Worm (Caenorhabditis elegans) whole organism, L4 larva: ENCODE results near the gene Y27F2A.9.
"Not testable (repeated sequence)": the region's sequence is repeated elsewhere in the genome, so short reads cannot be mapped to it uniquely, and the experiment has no call there.

Experiments used
- F26F4.8 ChIP-seq: fragments of 200-800 bp; sonication (Bioruptor generic); conservative IDR thresholded peaks from 2 replicates; pipeline ENCODE4 v1.3.6; 2022; ENCODE audit warnings: missing genetic modification characterization, missing compliant biosample characterization
- Y105C5A.15 ChIP-seq: fragments of 200-800 bp; sonication (Bioruptor generic); IDR thresholded peaks from 2 replicates; pipeline ENCODE4 v1.3.6; 2022; ENCODE audit warnings: missing genetic modification characterization, missing compliant biosample characterization
- Y48G9A.11 ChIP-seq: fragments of 200-800 bp; sonication (Bioruptor generic); IDR thresholded peaks from 2 replicates; pipeline ENCODE4 v1.3.6; 2022; ENCODE audit warnings: missing genetic modification reagents, missing genetic modification characterization, missing compliant biosample characterization
- ZK337.2 ChIP-seq: fragments of 200-800 bp; sonication (Bioruptor generic); IDR thresholded peaks from 2 replicates; pipeline ENCODE4 v1.3.6; 2022; ENCODE audit warnings: missing genetic modification reagents, missing genetic modification characterization, missing compliant biosample characterization
- ZK546.5 ChIP-seq, 2 experiments: sonication (generic microtip); optimal IDR thresholded peaks; 2 replicates each; lab custom pipeline; 2017; ENCODE audit warnings: missing biosample characterization in 2 of 2, missing genetic modification characterization in 2 of 2
- aha-1 ChIP-seq: fragments of 150-350 bp; peaks from one replicate; lab custom pipeline; 2014; ENCODE audit warnings: missing biosample characterization, missing genetic modification characterization
- aly-2 ChIP-seq: sonication (generic microtip); optimal IDR thresholded peaks from 2 replicates; lab custom pipeline; 2018; ENCODE audit warnings: missing biosample characterization, missing genetic modification characterization
- ceh-20 ChIP-seq: fragments of 200-800 bp; sonication (Bioruptor generic); IDR thresholded peaks from 2 replicates; pipeline ENCODE4 v1.3.6; 2022; ENCODE audit warnings: missing genetic modification reagents, missing genetic modification characterization, missing compliant biosample characterization
- ceh-82 ChIP-seq: sonication (generic microtip); optimal IDR thresholded peaks from 2 replicates; lab custom pipeline; 2017; ENCODE audit warnings: missing biosample characterization, missing genetic modification characterization
- daf-12 ChIP-seq: fragments of 150-350 bp; optimal IDR thresholded peaks from 2 replicates; lab custom pipeline; 2014; ENCODE audit warnings: missing biosample characterization, missing genetic modification reagents, missing genetic modification characterization
- daf-16 ChIP-seq, 3 experiments: sonication (generic microtip); optimal IDR thresholded peaks; 2 replicates each; lab custom pipeline; 2016 to 2017; ENCODE audit warnings: missing genetic modification characterization in 3 of 3, missing genetic modification reagents in 3 of 3, mild to moderate bottlenecking in 2 of 3, missing compliant biosample characterization in 2 of 3, missing biosample characterization in 1 of 3, moderate library complexity in 1 of 3
- daf-19 ChIP-seq: fragments of 200-800 bp; sonication (Bioruptor generic); conservative IDR thresholded peaks from 2 replicates; pipeline ENCODE4 v1.3.6; 2022; ENCODE audit warnings: missing genetic modification characterization, missing compliant biosample characterization
- daf-8 ChIP-seq: fragments of 200-800 bp; sonication (Bioruptor generic); IDR thresholded peaks from 2 replicates; pipeline ENCODE4 v1.3.6; 2022; ENCODE audit warnings: missing genetic modification characterization, missing compliant biosample characterization
- dmd-6 ChIP-seq: fragments of 200-800 bp; sonication (Bioruptor generic); IDR thresholded peaks from 2 replicates; pipeline ENCODE4 v1.3.6; 2022; ENCODE audit warnings: missing genetic modification reagents, missing genetic modification characterization, missing compliant biosample characterization
- dmd-8 ChIP-seq: fragments of 200-800 bp; sonication (Bioruptor generic); IDR thresholded peaks from 2 replicates; pipeline ENCODE4 v1.3.6; 2022; ENCODE audit warnings: missing genetic modification characterization, missing compliant biosample characterization
- dmd-9 ChIP-seq: fragments of 200-800 bp; sonication (Bioruptor generic); IDR thresholded peaks from 2 replicates; pipeline ENCODE4 v1.3.6; 2022; ENCODE audit warnings: missing genetic modification reagents, missing genetic modification characterization, missing compliant biosample characterization
- egl-27 ChIP-seq: sonication (generic microtip); optimal IDR thresholded peaks from 3 replicates; lab custom pipeline; 2017; ENCODE audit warnings: missing biosample characterization, missing genetic modification reagents, missing genetic modification characterization
- egl-43 ChIP-seq: fragments of 200-800 bp; sonication (Bioruptor generic); IDR thresholded peaks from 2 replicates; pipeline ENCODE4 v1.3.6; 2022; ENCODE audit warnings: missing genetic modification reagents, missing genetic modification characterization, missing compliant biosample characterization
- gei-8 ChIP-seq: fragments of 200-800 bp; sonication (Bioruptor generic); optimal IDR thresholded peaks from 2 replicates; lab custom pipeline; 2018; ENCODE audit warnings: mild to moderate bottlenecking, missing genetic modification characterization, missing compliant biosample characterization
- hlh-11 ChIP-seq: fragments of 200-800 bp; sonication (Bioruptor generic); optimal IDR thresholded peaks from 2 replicates; lab custom pipeline; 2018; ENCODE audit warnings: mild to moderate bottlenecking, missing genetic modification characterization, missing compliant biosample characterization
- hlh-30 ChIP-seq: sonication (generic microtip); optimal IDR thresholded peaks from 2 replicates; lab custom pipeline; 2017; ENCODE audit warnings: antibody characterized with exemption, mild to moderate bottlenecking, missing genetic modification characterization, missing compliant biosample characterization; ENCODE audit not compliant: insufficient read depth
- hmg-1.1 ChIP-seq: fragments of 200-800 bp; sonication (Bioruptor generic); IDR thresholded peaks from 2 replicates; pipeline ENCODE4 v1.3.6; 2022; ENCODE audit warnings: missing genetic modification reagents, missing genetic modification characterization, missing compliant biosample characterization
- lin-15B ChIP-seq: fragments of 150-350 bp; sonication (generic microtip); optimal IDR thresholded peaks from 3 replicates; lab custom pipeline; 2014; ENCODE audit warnings: missing biosample characterization, missing genetic modification characterization
- madf-5 ChIP-seq, 2 experiments: fragments of 200-800 bp; sonication (Bioruptor generic); IDR thresholded peaks; 2 replicates each; pipeline ENCODE4 v1.3.6; 2022; ENCODE audit warnings: missing compliant biosample characterization in 2 of 2, missing genetic modification characterization in 2 of 2
- madf-9 ChIP-seq: fragments of 200-800 bp; sonication (Bioruptor generic); conservative IDR thresholded peaks from 2 replicates; pipeline ENCODE4 v1.3.6; 2022; ENCODE audit warnings: missing genetic modification reagents, missing genetic modification characterization, missing compliant biosample characterization
- mdl-1 ChIP-seq, 2 experiments: fragments of 150-350 bp in 1 of 2; sonication (generic microtip) in 1 of 2; optimal IDR thresholded peaks; 2 replicates each; lab custom pipeline; 2014 to 2017; ENCODE audit warnings: missing biosample characterization in 2 of 2, missing genetic modification characterization in 2 of 2
- mxl-2 ChIP-seq: fragments of 200-800 bp; sonication (Bioruptor generic); conservative IDR thresholded peaks from 2 replicates; pipeline ENCODE4 v1.3.6; 2022; ENCODE audit warnings: missing genetic modification reagents, missing genetic modification characterization, missing compliant biosample characterization
- nhr-102 ChIP-seq: sonication (generic microtip); optimal IDR thresholded peaks from 2 replicates; lab custom pipeline; 2016; ENCODE audit warnings: mild to moderate bottlenecking, missing genetic modification characterization, moderate library complexity, missing compliant biosample characterization
- nhr-11 ChIP-seq: fragments of 150-350 bp; optimal IDR thresholded peaks from 2 replicates; lab custom pipeline; 2014; ENCODE audit warnings: missing biosample characterization, missing genetic modification characterization
- nhr-237 ChIP-seq: sonication (generic microtip); optimal IDR thresholded peaks from 2 replicates; lab custom pipeline; 2017; ENCODE audit warnings: missing biosample characterization, missing genetic modification characterization
- nhr-25 ChIP-seq: sonication (generic microtip); optimal IDR thresholded peaks from 2 replicates; lab custom pipeline; 2017; ENCODE audit warnings: missing genetic modification characterization, mild to moderate bottlenecking, missing compliant biosample characterization, antibody characterized with exemption, moderate library complexity, borderline replicate concordance; ENCODE audit not compliant: insufficient read depth
- nhr-42 ChIP-seq: fragments of 200-800 bp; sonication (Bioruptor generic); IDR thresholded peaks from 2 replicates; pipeline ENCODE4 v1.3.6; 2022; ENCODE audit warnings: missing genetic modification characterization, missing compliant biosample characterization
- spr-3 ChIP-seq: fragments of 200-800 bp; sonication (Bioruptor generic); optimal IDR thresholded peaks from 2 replicates; lab custom pipeline; 2018; ENCODE audit warnings: mild to moderate bottlenecking, missing genetic modification characterization, missing compliant biosample characterization
- unc-39 ChIP-seq: sonication (generic microtip); optimal IDR thresholded peaks from 2 replicates; lab custom pipeline; 2017; ENCODE audit warnings: missing biosample characterization, missing genetic modification characterization
- unc-62 ChIP-seq, 3 experiments: fragments of 150-350 bp in 1 of 3; sonication (generic microtip); optimal IDR thresholded peaks in 2 of 3; peaks in 1 of 3; 1 replicate in 1 of 3; 2 replicates in 2 of 3; lab custom pipeline; 2014 to 2017; ENCODE audit warnings: missing biosample characterization in 3 of 3, missing genetic modification characterization in 3 of 3, missing genetic modification reagents in 3 of 3, missing genotype in 1 of 3
- zfp-2 ChIP-seq: sonication (generic microtip); optimal IDR thresholded peaks from 2 replicates; lab custom pipeline; 2016; ENCODE audit warnings: mild to moderate bottlenecking, missing genetic modification characterization, missing compliant biosample characterization
- zfp-3 ChIP-seq: fragments of 200-800 bp; sonication (Bioruptor generic); conservative IDR thresholded peaks from 2 replicates; pipeline ENCODE4 v1.3.6; 2022; ENCODE audit warnings: missing genetic modification reagents, missing genetic modification characterization, missing compliant biosample characterization
- zip-2 ChIP-seq: fragments of 150-350 bp; optimal IDR thresholded peaks from 2 replicates; lab custom pipeline; 2014; ENCODE audit warnings: missing biosample characterization, missing genetic modification characterization

Y27F2A.9 gene

DNA sequence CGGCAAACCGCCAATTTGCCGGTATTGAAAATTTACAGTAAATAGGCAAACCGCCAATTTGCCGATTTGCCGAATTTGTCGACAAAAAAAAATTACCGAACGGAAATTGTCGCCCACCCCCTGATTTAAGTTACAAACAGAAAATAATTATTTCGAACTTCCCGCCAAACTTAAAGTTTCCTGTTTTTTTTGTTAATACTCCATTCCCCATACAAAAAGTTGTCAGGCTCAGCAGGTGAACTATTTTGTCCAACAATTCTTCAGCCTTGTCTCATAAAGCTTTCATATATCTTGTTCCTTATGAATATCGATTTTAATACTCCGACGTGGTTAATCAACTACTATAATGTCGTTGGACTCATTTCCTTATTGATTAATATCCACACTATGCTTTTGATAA, 12.0 kb upstream of the Y27F2A.9 start, which contains the start of gene sri-50:
TSS of gene sri-50 (plus strand) at position 301 of the 400 bp plus-strand sequence.
- no peak for TF ChIP-seq nhr-42 (GFP tag; lab: Robert Waterston, UW)
- peak; percentile 5 for TF ChIP-seq aha-1

DNA sequence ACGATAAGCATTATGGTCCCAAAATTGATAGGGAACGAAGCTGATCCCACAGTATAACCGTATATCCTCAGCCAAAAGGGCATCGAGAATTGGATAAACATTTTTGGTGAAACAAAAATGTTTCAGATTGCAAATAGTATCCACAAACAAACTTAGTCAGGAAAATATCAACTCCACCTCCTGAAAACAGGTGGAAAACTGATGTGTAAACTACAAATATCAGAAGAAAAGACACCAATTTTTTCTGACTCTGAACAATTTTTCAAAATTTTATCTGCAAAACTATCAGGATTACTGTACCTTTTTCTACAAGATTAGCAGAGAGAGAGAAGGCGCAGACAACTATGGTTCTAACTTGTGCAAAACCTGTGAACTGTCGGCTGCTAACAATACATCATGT, 11.1 kb upstream of the Y27F2A.9 start, which contains the start of gene sri-53:
TSS of gene sri-53 (minus strand) at position 101 of the 400 bp plus-strand sequence.
- no peak for TF ChIP-seq unc-62 (GFP tag; optimal IDR thresholded peaks at IDR 0.05 in 1 of 2; lab: Kevin White, UChicago)
- TF ChIP-seq unc-62 (tag; optimal IDR thresholded peaks at IDR 0.05; lab: Kevin White, UChicago): no peak
- no peak for TF ChIP-seq ZK546.5 (tag; optimal IDR thresholded peaks at IDR 0.05; lab: Kevin White, UChicago)
- no peak for TF ChIP-seq hlh-30 (tag; lab: Kevin White, UChicago)
- no peak for TF ChIP-seq zfp-2 (tag; lab: Kevin White, UChicago)
- TF ChIP-seq nhr-237 (tag; lab: Kevin White, UChicago): no peak
- no peak for TF ChIP-seq unc-39 (tag; lab: Kevin White, UChicago)
- TF ChIP-seq nhr-42 (GFP tag; lab: Robert Waterston, UW): no peak
- no peak for TF ChIP-seq ceh-20
- TF ChIP-seq daf-8 (GFP tag; lab: Robert Waterston, UW): no peak
- no peak for TF ChIP-seq hlh-11 (tag; lab: Kevin White, UChicago)
- no peak for TF ChIP-seq nhr-11 (tag; lab: Kevin White, UChicago)
- TF ChIP-seq aly-2: no peak
- TF ChIP-seq nhr-25 (tag; lab: Kevin White, UChicago): no peak
- no peak for TF ChIP-seq ZK337.2
- TF ChIP-seq F26F4.8 (GFP tag; lab: Robert Waterston, UW): no peak

- TF ChIP-seq mdl-1 (tag; optimal IDR thresholded peaks at IDR 0.05; lab: Kevin White, UChicago); hmg-1.1 (GFP tag; lab: Robert Waterston, UW); ceh-82: not testable (repeated sequence)
Observed at ce11 chrII:3201242-3201641, 9.8 kb upstream of the Y27F2A.9 start, which contains the start of gene sri-48. Gene sri-48, minus strand, starts transcription at chrII:3201342.

ce11 chrII:3198998-3199397, 7.6 kb upstream of the Y27F2A.9 start, which contains the start of gene sri-51:
Gene sri-51, minus strand, starts transcription at chrII:3199098.
- TF ChIP-seq zip-2 (no peak), unc-62 (GFP tag; optimal IDR thresholded peaks at IDR 0.05 in 1 of 2; lab: Kevin White, UChicago) (peak in 1 of 2 experiments; percentile 84), unc-62 (tag; optimal IDR thresholded peaks at IDR 0.05; lab: Kevin White, UChicago) (no peak), dmd-9 (no peak), dmd-6 (no peak), zfp-3 (GFP tag; lab: Robert Waterston, UW) (no peak), madf-5 (GFP tag; IDR thresholded peaks at IDR 0.05; lab: Robert Waterston, UW) (no peak)
- TF ChIP-seq, all 104 proteins: peak for 1

- no peak for TF ChIP-seq nhr-102 (tag; lab: Kevin White, UChicago)
- no peak for TF ChIP-seq daf-12
- no peak for TF ChIP-seq Y48G9A.11 (GFP tag; lab: Robert Waterston, UW)
- no peak for TF ChIP-seq egl-27
- TF ChIP-seq Y105C5A.15: no peak
- no peak for TF ChIP-seq zip-2
- TF ChIP-seq lin-15B: no peak
- no peak for TF ChIP-seq nhr-42 (GFP tag; lab: Robert Waterston, UW)
- no peak for TF ChIP-seq zfp-3 (GFP tag; lab: Robert Waterston, UW)
- TF ChIP-seq gei-8 (GFP tag; lab: Kevin White, UChicago): no peak
- TF ChIP-seq spr-3 (GFP tag; lab: Kevin White, UChicago): no peak
- TF ChIP-seq dmd-8: no peak
- TF ChIP-seq hlh-30 (tag; lab: Kevin White, UChicago): no peak
- TF ChIP-seq daf-16 (GFP tag; optimal IDR thresholded peaks at IDR 0.05; lab: Kevin White, UChicago): no peak
- TF ChIP-seq daf-16 (tag; optimal IDR thresholded peaks at IDR 0.05; lab: Kevin White, UChicago): no peak
- no peak for TF ChIP-seq unc-39 (tag; lab: Kevin White, UChicago)
- TF ChIP-seq madf-9 (GFP tag; lab: Robert Waterston, UW): no peak
- TF ChIP-seq daf-19 (GFP tag; lab: Robert Waterston, UW): no peak
- TF ChIP-seq egl-43 (GFP tag; lab: Robert Waterston, UW): no peak
- TF ChIP-seq mxl-2 (GFP tag; lab: Robert Waterston, UW): no peak
Observed at ce11 chrII:3196966-3197365, 5.5 kb upstream of the Y27F2A.9 start, which contains the start of gene gcy-15. Gene gcy-15, minus strand, starts transcription at chrII:3197066.
